Worm (Caenorhabditis elegans) whole organism, young adult: ENCODE data around the gene pqn-63.

Experiments used
- C06A6.2 ChIP-seq: fragments of 200-800 bp; sonication (Bioruptor generic); conservative IDR thresholded peaks from 2 replicates; pipeline ENCODE4 v1.3.6; 2022; ENCODE audit warnings: missing genetic modification characterization, missing compliant biosample characterization
- F33H1.4 ChIP-seq: fragments of 200-800 bp; sonication (Bioruptor generic); IDR thresholded peaks from 2 replicates; pipeline ENCODE4 v1.3.6; 2022; ENCODE audit warnings: missing genetic modification reagents, missing genetic modification characterization, missing compliant biosample characterization
- F39B2.1 ChIP-seq: fragments of 200-800 bp; sonication (Bioruptor generic); IDR thresholded peaks from 2 replicates; pipeline ENCODE4 v1.3.6; 2022; ENCODE audit warnings: missing genetic modification reagents, missing genetic modification characterization, missing compliant biosample characterization
- F52B5.7 ChIP-seq: sonication (generic microtip); optimal IDR thresholded peaks from 2 replicates; lab custom pipeline; 2016; ENCODE audit warnings: mild to moderate bottlenecking, missing genetic modification characterization, missing compliant biosample characterization
- F57C9.4 ChIP-seq: sonication (generic microtip); optimal IDR thresholded peaks from 2 replicates; lab custom pipeline; 2017; ENCODE audit warnings: mild to moderate bottlenecking, missing genetic modification characterization, missing compliant biosample characterization
- K11D2.4 ChIP-seq: fragments of 200-800 bp; sonication (Bioruptor generic); IDR thresholded peaks from 2 replicates; pipeline ENCODE4 v1.3.6; 2022; ENCODE audit warnings: missing genetic modification reagents, missing genetic modification characterization, missing compliant biosample characterization
- T26A5.8 ChIP-seq: sonication (generic microtip); optimal IDR thresholded peaks from 2 replicates; lab custom pipeline; 2016; ENCODE audit warnings: missing genetic modification characterization, missing compliant biosample characterization
- Y56A3A.18 ChIP-seq: fragments of 200-800 bp; sonication (Bioruptor generic); IDR thresholded peaks from 2 replicates; pipeline ENCODE4 v1.3.6; 2022; ENCODE audit warnings: missing genetic modification reagents, missing genetic modification characterization, missing compliant biosample characterization
- ZK185.1 ChIP-seq: sonication (generic microtip); optimal IDR thresholded peaks from 2 replicates; lab custom pipeline; 2016; ENCODE audit warnings: mild to moderate bottlenecking, missing genetic modification characterization, missing compliant biosample characterization; ENCODE audit not compliant: poor library complexity, severe bottlenecking
- aptf-3 ChIP-seq: fragments of 200-800 bp; sonication (Bioruptor generic); IDR thresholded peaks from 2 replicates; pipeline ENCODE4 v1.3.6; 2022; ENCODE audit warnings: missing genetic modification characterization, missing compliant biosample characterization
- athp-1 ChIP-seq: sonication (generic microtip); optimal IDR thresholded peaks from 2 replicates; lab custom pipeline; 2017; ENCODE audit warnings: mild to moderate bottlenecking, missing genetic modification characterization, missing compliant biosample characterization
- ccch-3 ChIP-seq: fragments of 200-800 bp; sonication (Bioruptor generic); optimal IDR thresholded peaks from 2 replicates; lab custom pipeline; 2018; ENCODE audit warnings: mild to moderate bottlenecking, missing genetic modification characterization, missing compliant biosample characterization
- cebp-1 ChIP-seq, 2 experiments: fragments of 200-800 bp in 1 of 2; sonication (Bioruptor generic) in 1 of 2; sonication (generic microtip) in 1 of 2; IDR thresholded peaks in 1 of 2; optimal IDR thresholded peaks in 1 of 2; 2 replicates each; pipeline versions ENCODE4 v1.3.6 to Lab custom; 2017 to 2022; ENCODE audit warnings: missing compliant biosample characterization in 2 of 2, missing genetic modification characterization in 2 of 2, mild to moderate bottlenecking in 1 of 2, missing genetic modification reagents in 1 of 2, moderate library complexity in 1 of 2
- cebp-2 ChIP-seq: fragments of 200-800 bp; sonication (Bioruptor generic); IDR thresholded peaks from 2 replicates; pipeline ENCODE4 v1.3.6; 2022; ENCODE audit warnings: missing genetic modification characterization, missing compliant biosample characterization
- ceh-40 ChIP-seq: fragments of 200-800 bp; sonication (Bioruptor generic); IDR thresholded peaks from 2 replicates; pipeline ENCODE4 v1.3.6; 2022; ENCODE audit warnings: missing genetic modification characterization, missing compliant biosample characterization
- dpff-1 ChIP-seq: sonication (generic microtip); optimal IDR thresholded peaks from 2 replicates; lab custom pipeline; 2017; ENCODE audit warnings: mild to moderate bottlenecking, missing genetic modification characterization, missing compliant biosample characterization
- dpl-1 ChIP-seq: fragments of 150-350 bp; optimal IDR thresholded peaks from 2 replicates; lab custom pipeline; 2014; ENCODE audit warnings: missing biosample characterization, missing genetic modification reagents, missing genetic modification characterization
- egl-18 ChIP-seq: fragments of 200-800 bp; sonication (Bioruptor generic); IDR thresholded peaks from 2 replicates; pipeline ENCODE4 v1.3.6; 2022; ENCODE audit warnings: missing genetic modification reagents, missing genetic modification characterization, missing compliant biosample characterization
- egrh-3 ChIP-seq: fragments of 200-800 bp; sonication (Bioruptor generic); IDR thresholded peaks from 2 replicates; pipeline ENCODE4 v1.3.6; 2022; ENCODE audit warnings: missing genetic modification reagents, missing genetic modification characterization, missing compliant biosample characterization
- fkh-3 ChIP-seq: sonication (generic microtip); optimal IDR thresholded peaks from 2 replicates; lab custom pipeline; 2016; ENCODE audit warnings: mild to moderate bottlenecking, missing genetic modification characterization, missing compliant biosample characterization
- hlh-26 ChIP-seq: fragments of 200-800 bp; sonication (Bioruptor generic); conservative IDR thresholded peaks from 2 replicates; pipeline ENCODE4 v1.3.6; 2022; ENCODE audit warnings: missing genetic modification reagents, missing genetic modification characterization, missing compliant biosample characterization
- madf-3 ChIP-seq: fragments of 200-800 bp; sonication (Bioruptor generic); IDR thresholded peaks from 2 replicates; pipeline ENCODE4 v1.3.6; 2022; ENCODE audit warnings: missing genetic modification reagents, missing genetic modification characterization, missing compliant biosample characterization
- madf-8 ChIP-seq: fragments of 200-800 bp; sonication (Bioruptor generic); conservative IDR thresholded peaks from 2 replicates; pipeline ENCODE4 v1.3.6; 2022; ENCODE audit warnings: missing genetic modification reagents, missing genetic modification characterization, missing compliant biosample characterization
- nfyb-1 ChIP-seq: fragments of 200-800 bp; sonication (Bioruptor generic); IDR thresholded peaks from 2 replicates; pipeline ENCODE4 v1.3.6; 2022; ENCODE audit warnings: missing genetic modification reagents, missing genetic modification characterization, missing compliant biosample characterization
- nhr-120 ChIP-seq: fragments of 200-800 bp; sonication (Bioruptor generic); IDR thresholded peaks from 2 replicates; pipeline ENCODE4 v1.3.6; 2022; ENCODE audit warnings: missing genetic modification characterization, missing compliant biosample characterization
- nhr-179 ChIP-seq: sonication (generic microtip); optimal IDR thresholded peaks from 2 replicates; lab custom pipeline; 2016; ENCODE audit warnings: mild to moderate bottlenecking, missing genetic modification characterization, missing compliant biosample characterization
- nhr-90 ChIP-seq: sonication (generic microtip); optimal IDR thresholded peaks from 2 replicates; lab custom pipeline; 2016; ENCODE audit warnings: missing genotype, mild to moderate bottlenecking, missing genetic modification characterization, missing compliant biosample characterization
- rpc-1 ChIP-seq, 2 experiments: fragments of 150-350 bp in 1 of 2; sonication (generic microtip) in 1 of 2; optimal IDR thresholded peaks; 2 replicates each; lab custom pipeline; 2014 to 2018; ENCODE audit warnings: missing biosample characterization in 1 of 2, missing genetic modification characterization in 1 of 2, missing genetic modification reagents in 1 of 2, missing genotype in 1 of 2
- sea-2 ChIP-seq: fragments of 200-800 bp; sonication (Bioruptor generic); IDR thresholded peaks from 2 replicates; pipeline ENCODE4 v1.3.6; 2022; ENCODE audit warnings: missing genetic modification characterization, missing compliant biosample characterization
- somi-1 ChIP-seq: fragments of 200-800 bp; sonication (Bioruptor generic); optimal IDR thresholded peaks from 2 replicates; lab custom pipeline; 2018; ENCODE audit warnings: mild to moderate bottlenecking, missing genetic modification characterization, missing compliant biosample characterization
- sptf-2 ChIP-seq: fragments of 200-800 bp; sonication (Bioruptor generic); optimal IDR thresholded peaks from 2 replicates; lab custom pipeline; 2018; ENCODE audit warnings: mild to moderate bottlenecking, missing genetic modification characterization, missing compliant biosample characterization
- tbp1 ChIP-seq: fragments of 200-800 bp; sonication (Bioruptor generic); optimal IDR thresholded peaks from 2 replicates; lab custom pipeline; 2018; ENCODE audit warnings: mild to moderate bottlenecking, missing genetic modification characterization, missing compliant biosample characterization
- tlf-1 ChIP-seq: fragments of 200-800 bp; sonication (Bioruptor generic); optimal IDR thresholded peaks from 2 replicates; lab custom pipeline; 2018; ENCODE audit warnings: mild to moderate bottlenecking, missing genetic modification characterization, missing compliant biosample characterization
- xnd-1 ChIP-seq: sonication (generic microtip); optimal IDR thresholded peaks from 2 replicates; lab custom pipeline; 2016; ENCODE audit warnings: missing genotype, missing genetic modification reagents, missing genetic modification characterization, missing compliant biosample characterization
- zfh-2 ChIP-seq: fragments of 200-800 bp; sonication (Bioruptor generic); conservative IDR thresholded peaks from 2 replicates; pipeline ENCODE4 v1.3.6; 2022; ENCODE audit warnings: missing genetic modification reagents, missing genetic modification characterization, missing compliant biosample characterization
- ztf-18 ChIP-seq: sonication (generic microtip); optimal IDR thresholded peaks from 2 replicates; lab custom pipeline; 2016; ENCODE audit warnings: missing genotype, mild to moderate bottlenecking, missing genetic modification characterization, missing compliant biosample characterization
- ztf-26 ChIP-seq: sonication (generic microtip); optimal IDR thresholded peaks from 2 replicates; lab custom pipeline; 2017; ENCODE audit warnings: missing genetic modification characterization, missing compliant biosample characterization
- ztf-28 ChIP-seq: fragments of 200-800 bp; sonication (Bioruptor generic); IDR thresholded peaks from 2 replicates; pipeline ENCODE4 v1.3.6; 2022; ENCODE audit warnings: missing genetic modification reagents, missing genetic modification characterization, missing compliant biosample characterization

The pqn-63 gene

DNA sequence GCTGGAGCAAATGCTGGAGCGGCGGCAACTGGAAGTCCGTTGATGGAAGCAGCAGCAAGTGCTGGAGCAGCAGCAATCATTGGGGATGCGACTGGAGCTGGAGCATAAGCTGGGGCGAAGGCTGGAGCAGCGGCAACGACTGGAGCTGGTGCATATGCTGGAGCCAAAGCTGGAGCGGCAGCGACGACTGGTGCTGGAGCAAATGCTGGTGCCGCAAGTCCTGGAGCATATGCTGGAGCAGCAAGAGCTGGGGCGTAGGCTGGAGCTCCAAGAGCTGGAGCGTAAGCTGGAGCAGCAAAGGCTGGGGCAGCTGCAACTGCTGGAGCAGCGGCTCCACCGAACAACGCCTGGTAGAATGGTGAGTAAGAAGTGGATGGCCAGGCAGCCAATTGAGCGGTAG is 2.6 kb downstream of the pqn-63 start (continued):
- 0 out of 2 replicates have a peak, but pooled peaks have one; percentile 38 for TF ChIP-seq egl-18 (GFP tag; lab: Robert Waterston, UW)
- no peak for TF ChIP-seq ccch-3
- peak; percentile 18 for TF ChIP-seq F52B5.7 (tag; lab: Kevin White, UChicago)
- TF ChIP-seq ZK185.1 (tag; lab: Kevin White, UChicago) = no peak
- TF ChIP-seq cebp-1 (GFP tag; IDR thresholded peaks at IDR 0.05; lab: Robert Waterston, UW) = no peak
- no peak for TF ChIP-seq cebp-1 (tag; optimal IDR thresholded peaks at IDR 0.05; lab: Kevin White, UChicago)
- TF ChIP-seq tbp1 (GFP tag; lab: Kevin White, UChicago) = no peak
- TF ChIP-seq zfh-2 = peak; percentile 96
- no peak for TF ChIP-seq madf-3 (GFP tag; lab: Robert Waterston, UW)
- no peak for TF ChIP-seq ztf-18 (tag; lab: Kevin White, UChicago)
- TF ChIP-seq egrh-3 = peak; percentile 92

DNA sequence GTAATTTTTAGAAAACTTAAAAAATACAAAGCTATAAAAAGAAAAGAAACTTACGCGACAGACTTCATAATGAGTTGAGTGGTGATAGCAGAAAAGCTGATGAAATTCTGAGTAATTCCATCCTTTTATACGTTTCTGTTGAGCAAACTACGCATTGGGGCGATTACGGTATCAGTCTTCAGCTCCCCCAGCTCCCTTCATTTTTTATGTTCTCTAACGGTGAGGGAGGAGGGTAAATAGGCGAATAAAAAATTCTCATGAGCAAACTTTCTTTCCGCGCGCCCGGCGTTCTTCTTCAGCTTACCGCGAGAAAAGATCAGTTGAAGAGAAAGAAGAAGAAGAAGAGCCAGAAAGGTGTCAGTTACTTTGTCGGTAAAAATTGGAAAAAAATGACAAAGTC is 3.1 kb downstream of the pqn-63 start, which contains the start of gene idpc-7:
Gene idpc-7 (minus strand): TSS at position 101 of the 400 bp plus-strand sequence.
- no peak for TF ChIP-seq ceh-40 (GFP tag; lab: Robert Waterston, UW)
- no peak for TF ChIP-seq sptf-2 (GFP tag; lab: Kevin White, UChicago)
- TF ChIP-seq ztf-26 (tag; lab: Kevin White, UChicago) = no peak
- TF ChIP-seq F39B2.1 (GFP tag; lab: Robert Waterston, UW) = no peak
- TF ChIP-seq F57C9.4 (tag; lab: Kevin White, UChicago) = no peak

DNA sequence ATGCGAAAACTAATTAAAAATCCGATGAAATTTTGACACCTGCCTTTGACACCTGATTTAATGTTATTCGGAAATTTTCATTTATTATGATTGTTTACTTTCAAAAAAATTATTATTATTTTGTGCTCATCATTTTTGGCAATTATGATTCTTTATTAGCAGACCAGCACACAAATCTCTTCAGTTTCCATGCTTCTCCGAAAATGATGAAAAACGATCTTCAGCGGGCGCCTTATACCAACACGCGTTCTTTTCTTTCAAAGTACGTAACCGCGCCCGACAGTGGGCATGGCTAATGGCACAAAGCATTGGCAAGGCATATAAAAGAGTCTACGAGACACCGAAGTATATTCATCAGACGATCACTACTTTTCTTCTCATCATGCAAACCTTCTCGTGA is 4.0 kb downstream of the pqn-63 start, which contains the start of gene idpc-6:
Gene idpc-6 (plus strand): TSS at position 301 of the 400 bp plus-strand sequence.
- TF ChIP-seq somi-1 (GFP tag; lab: Kevin White, UChicago) (no peak), dpl-1 (GFP tag; lab: Kevin White, UChicago) (no peak), ztf-26 (tag; lab: Kevin White, UChicago) (no peak), sea-2 (no peak), Y56A3A.18 (GFP tag; lab: Robert Waterston, UW) (no peak), ztf-28 (GFP tag; lab: Robert Waterston, UW) (no peak), madf-8 (GFP tag; lab: Robert Waterston, UW) (no peak), sptf-2 (GFP tag; lab: Kevin White, UChicago) (no peak), xnd-1 (tag; lab: Kevin White, UChicago) (no peak), C06A6.2 (GFP tag; lab: Robert Waterston, UW) (no peak), T26A5.8 (no peak), nhr-90 (tag; lab: Kevin White, UChicago) (no peak), nhr-179 (tag; lab: Kevin White, UChicago) (no peak), F33H1.4 (GFP tag; lab: Robert Waterston, UW) (no peak), fkh-3 (no peak), hlh-26 (GFP tag; lab: Robert Waterston, UW) (no peak), K11D2.4 (no peak), rpc-1 (optimal IDR thresholded peaks at IDR 0.05; lab: Kevin White, UChicago) (no peak), rpc-1 (tag; optimal IDR thresholded peaks at IDR 0.05; lab: Kevin White, UChicago) (no peak), tlf-1 (GFP tag; lab: Kevin White, UChicago) (no peak), cebp-2 (GFP tag; lab: Robert Waterston, UW) (no peak)

- TF ChIP-seq fkh-3 = no peak
- TF ChIP-seq nhr-120 (GFP tag; lab: Robert Waterston, UW) = 0 out of 2 replicates have a peak, but pooled peaks have one; percentile 41
- TF ChIP-seq madf-3 (GFP tag; lab: Robert Waterston, UW) = 0 out of 2 replicates have a peak, but pooled peaks have one; percentile 23
- 0 out of 2 replicates have a peak, but pooled peaks have one; percentile 35 for TF ChIP-seq nfyb-1 (GFP tag; lab: Robert Waterston, UW)
- peak; percentile 86 for TF ChIP-seq egrh-3
- no peak for TF ChIP-seq dpff-1 (tag; lab: Kevin White, UChicago)
- 0 out of 2 replicates have a peak, but pooled peaks have one; percentile 61 for TF ChIP-seq aptf-3
- no peak for TF ChIP-seq athp-1 (tag; lab: Kevin White, UChicago)
- peak; percentile 84 for TF ChIP-seq zfh-2
- TF ChIP-seq ztf-26 (tag; lab: Kevin White, UChicago) = no peak
These were observed 4.6 kb downstream of the pqn-63 start for ce11 chrV:9620417-9620816.
